Worm (Caenorhabditis elegans) whole organism, L4/young adult: ENCODE data around the gene dmsr-8.

Experiments
- W03F9.2 ChIP-seq: fragments of 150-350 bp; optimal IDR thresholded peaks from 2 replicates; lab custom pipeline; 2014; ENCODE audit warnings: missing biosample characterization, missing genetic modification characterization
- dao-5 ChIP-seq: sonication (generic microtip); optimal IDR thresholded peaks from 2 replicates; lab custom pipeline; 2016; ENCODE audit warnings: missing genotype, missing genetic modification characterization, moderate library complexity, missing compliant biosample characterization
- him-1 ChIP-seq: sonication (generic microtip); optimal IDR thresholded peaks from 2 replicates; lab custom pipeline; 2016; ENCODE audit warnings: missing genotype, missing genetic modification reagents, missing genetic modification characterization, missing compliant biosample characterization

dmsr-8 gene

DNA sequence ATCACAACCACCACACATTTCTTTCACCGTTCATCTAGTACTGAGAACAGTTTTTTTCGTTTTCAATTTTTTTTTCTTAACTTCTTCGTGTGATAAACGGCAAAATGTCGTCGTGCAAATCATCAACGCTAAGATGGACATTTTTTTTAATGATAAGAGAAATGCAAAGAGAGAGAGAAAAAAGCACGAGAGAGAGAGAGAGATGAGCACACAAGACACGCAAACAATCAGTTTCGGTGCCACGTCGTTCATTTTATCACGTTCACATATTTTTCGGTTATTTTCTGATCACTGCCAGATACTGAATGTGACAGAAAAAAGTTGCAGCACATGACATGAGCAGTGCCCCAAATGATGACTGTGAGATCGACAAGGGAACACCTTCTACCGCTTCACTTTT, 46.0 kb downstream of the dmsr-8 start, which contains the start of gene egl-9:
TSS of gene egl-9 (plus strand) at position 328 of the 400 bp plus-strand sequence.
- TF ChIP-seq him-1 (tag; lab: Kevin White, UChicago) (no peak), dao-5 (tag; lab: Kevin White, UChicago) (no peak), W03F9.2 (tag; lab: Kevin White, UChicago) (no peak)

- TF ChIP-seq W03F9.2 (tag; lab: Kevin White, UChicago) (no peak), dao-5 (tag; lab: Kevin White, UChicago) (no peak), him-1 (tag; lab: Kevin White, UChicago) (no peak)
Observed at ce11 chrV:10467659-10468058, 46.5 kb downstream of the dmsr-8 start.

DNA sequence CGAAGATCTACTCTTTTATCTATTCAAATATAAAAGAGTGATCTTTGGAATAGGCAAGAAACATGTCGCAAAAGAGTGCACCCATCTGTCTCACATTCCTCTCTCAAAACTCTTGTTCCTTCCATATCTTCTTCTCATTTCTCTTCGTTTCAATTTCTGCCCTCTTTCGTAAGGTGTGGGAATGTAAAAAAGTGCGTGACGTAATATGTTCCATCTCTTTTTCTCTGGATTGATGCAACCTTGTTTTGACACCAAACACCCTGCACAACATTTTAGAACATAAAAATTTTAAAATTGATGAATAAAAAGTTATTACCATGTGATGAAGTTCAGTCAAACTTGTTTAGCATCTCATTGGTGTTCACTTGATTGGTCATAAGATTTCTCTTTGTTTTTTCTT, 47.1 kb downstream of the dmsr-8 start:
- TF ChIP-seq dao-5 (tag; lab: Kevin White, UChicago) (no peak), W03F9.2 (tag; lab: Kevin White, UChicago) (no peak), him-1 (tag; lab: Kevin White, UChicago) (no peak)

- peak; percentile 85 for TF ChIP-seq him-1 (tag; lab: Kevin White, UChicago)
- peak; percentile 81 for TF ChIP-seq W03F9.2 (tag; lab: Kevin White, UChicago)
- no peak for TF ChIP-seq dao-5 (tag; lab: Kevin White, UChicago)
Observed at ce11 chrV:10466607-10467092, 47.5 kb downstream of the dmsr-8 start.

DNA sequence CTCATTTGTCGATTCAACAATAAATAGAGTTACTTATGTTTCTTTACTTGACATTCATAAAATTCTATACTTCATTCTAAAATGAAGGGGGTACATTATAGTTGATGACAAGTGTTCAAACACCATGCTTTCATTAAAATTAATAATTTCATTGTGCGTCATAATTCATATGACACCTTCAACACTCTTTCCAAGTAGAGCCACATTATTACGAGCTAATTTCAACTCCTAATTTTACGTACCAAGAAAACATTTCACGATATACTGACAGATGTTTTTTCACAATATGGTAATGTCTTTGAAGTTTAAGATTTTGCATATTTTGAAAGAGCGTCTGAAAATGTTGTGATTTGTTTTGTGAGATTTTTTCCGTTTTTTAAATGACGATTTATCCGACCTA, 48.7 kb downstream of the dmsr-8 start:
- TF ChIP-seq him-1 (tag; lab: Kevin White, UChicago) (no peak), W03F9.2 (tag; lab: Kevin White, UChicago) (no peak), dao-5 (tag; lab: Kevin White, UChicago) (no peak)

ce11 chrV:10464746-10465145, 49.4 kb downstream of the dmsr-8 start:
- no peak for TF ChIP-seq W03F9.2 (tag; lab: Kevin White, UChicago)
- TF ChIP-seq dao-5 (tag; lab: Kevin White, UChicago), result no peak
- TF ChIP-seq him-1 (tag; lab: Kevin White, UChicago), result no peak

DNA sequence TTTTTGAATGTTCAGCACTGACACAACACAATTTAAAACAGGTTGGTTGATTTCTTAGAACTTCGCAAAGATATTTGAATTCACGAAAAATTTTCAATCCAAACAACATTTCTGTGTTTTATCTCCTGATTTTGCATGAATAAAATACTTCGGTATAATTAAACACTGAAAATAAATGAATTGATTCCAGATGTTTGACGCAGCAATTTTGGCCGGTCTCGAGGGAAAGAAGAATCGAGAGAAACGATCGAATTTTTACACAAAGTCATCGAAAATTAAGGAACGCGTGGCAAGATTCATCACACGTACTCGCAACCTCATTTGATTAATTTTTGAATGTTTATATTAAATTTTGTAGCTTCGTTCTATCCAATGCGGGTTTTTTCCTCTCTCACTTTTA, 50.0 kb downstream of the dmsr-8 start:
- TF ChIP-seq dao-5 (tag; lab: Kevin White, UChicago), result no peak
- TF ChIP-seq him-1 (tag; lab: Kevin White, UChicago), result no peak
- TF ChIP-seq W03F9.2 (tag; lab: Kevin White, UChicago), result no peak

DNA sequence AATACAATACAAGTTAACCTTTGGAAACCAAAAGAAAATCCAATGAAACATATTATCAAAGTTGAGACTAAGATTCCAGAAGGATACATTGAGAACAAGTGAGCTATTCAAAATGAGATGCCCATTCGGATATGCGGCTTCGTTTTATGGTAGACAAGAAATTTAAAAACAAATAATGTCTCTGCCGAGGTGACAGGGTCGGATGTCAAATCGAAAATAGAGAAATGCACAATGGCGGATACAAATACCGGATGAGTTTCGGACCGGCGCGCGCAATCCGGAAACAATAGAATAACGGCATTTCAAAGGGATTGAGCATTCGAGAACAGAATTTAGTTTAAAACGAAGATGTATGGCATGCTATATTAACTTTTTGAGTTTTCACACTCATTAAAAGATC, 50.9 kb downstream of the dmsr-8 start, which contains the start of gene F22E12.3:
TSS of gene F22E12.3 (minus strand) at position 101 of the 400 bp plus-strand sequence.
- TF ChIP-seq W03F9.2 (tag; lab: Kevin White, UChicago), result no peak
- TF ChIP-seq dao-5 (tag; lab: Kevin White, UChicago), result no peak
- no peak for TF ChIP-seq him-1 (tag; lab: Kevin White, UChicago)

- no peak for TF ChIP-seq dao-5 (tag; lab: Kevin White, UChicago)
- TF ChIP-seq him-1 (tag; lab: Kevin White, UChicago), result no peak
- TF ChIP-seq W03F9.2 (tag; lab: Kevin White, UChicago), result no peak
Observed at ce11 chrV:10462066-10462465, 52.1 kb downstream of the dmsr-8 start, which contains the start of gene chw-1. TSS of gene chw-1 (plus strand) at chrV:10462282.

DNA sequence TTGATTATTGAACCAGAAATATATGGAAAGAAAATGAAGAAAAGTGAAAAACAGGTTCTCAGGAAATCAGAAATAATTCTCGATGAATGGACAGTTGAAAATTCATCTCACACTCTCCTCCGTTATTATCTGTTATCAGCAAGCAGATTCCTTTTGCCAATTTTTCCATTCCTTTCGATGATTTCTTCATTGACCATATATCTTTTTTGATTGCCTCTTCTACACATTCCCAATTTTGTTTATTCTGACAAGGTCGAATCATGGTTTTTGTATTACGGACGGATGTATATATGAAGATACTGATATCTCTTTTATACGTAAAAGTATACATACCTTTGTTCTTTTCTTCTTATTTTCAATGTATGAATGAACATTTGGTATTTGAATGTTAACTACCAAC, 53.5 kb downstream of the dmsr-8 start:
- TF ChIP-seq W03F9.2 (tag; lab: Kevin White, UChicago) (no peak), him-1 (tag; lab: Kevin White, UChicago) (no peak), dao-5 (tag; lab: Kevin White, UChicago) (no peak)
